Worm (Caenorhabditis elegans) whole organism, L4 larva: ENCODE data around the gene npr-37.

Experiments
- D1046.2 ChIP-seq: fragments of 200-800 bp; sonication (Bioruptor generic); IDR thresholded peaks from 2 replicates; pipeline ENCODE4 v1.3.6; 2022; ENCODE audit warnings: missing genetic modification characterization, missing compliant biosample characterization
- dmd-8 ChIP-seq: fragments of 200-800 bp; sonication (Bioruptor generic); IDR thresholded peaks from 2 replicates; pipeline ENCODE4 v1.3.6; 2022; ENCODE audit warnings: missing genetic modification characterization, missing compliant biosample characterization
- fkh-10 ChIP-seq: fragments of 150-350 bp; optimal IDR thresholded peaks from 2 replicates; lab custom pipeline; 2014; ENCODE audit warnings: missing biosample characterization, missing genetic modification reagents, missing genetic modification characterization
- lin-39 ChIP-seq: fragments of 150-350 bp; optimal IDR thresholded peaks from 2 replicates; lab custom pipeline; 2014; ENCODE audit warnings: missing biosample characterization, missing genetic modification reagents, missing genetic modification characterization
- madf-5 ChIP-seq, 2 experiments: fragments of 200-800 bp; sonication (Bioruptor generic); IDR thresholded peaks; 2 replicates each; pipeline ENCODE4 v1.3.6; 2022; ENCODE audit warnings: missing compliant biosample characterization in 2 of 2, missing genetic modification characterization in 2 of 2
- mes-2 ChIP-seq: sonication (generic microtip); optimal IDR thresholded peaks from 2 replicates; lab custom pipeline; 2016; ENCODE audit warnings: missing genotype, mild to moderate bottlenecking, missing genetic modification characterization, missing compliant biosample characterization; ENCODE audit not compliant: poor library complexity, severe bottlenecking
- nhr-11 ChIP-seq: fragments of 150-350 bp; optimal IDR thresholded peaks from 2 replicates; lab custom pipeline; 2014; ENCODE audit warnings: missing biosample characterization, missing genetic modification characterization
- nhr-77 ChIP-seq: fragments of 150-350 bp; optimal IDR thresholded peaks from 2 replicates; lab custom pipeline; 2014; ENCODE audit warnings: missing biosample characterization, missing genetic modification characterization
- snpc-1.2 ChIP-seq: fragments of 200-800 bp; sonication (Bioruptor generic); IDR thresholded peaks from 2 replicates; pipeline ENCODE4 v1.3.6; 2022; ENCODE audit warnings: missing genetic modification reagents, missing genetic modification characterization, missing compliant biosample characterization
- unc-39 ChIP-seq: sonication (generic microtip); optimal IDR thresholded peaks from 2 replicates; lab custom pipeline; 2017; ENCODE audit warnings: missing biosample characterization, missing genetic modification characterization
- zag-1 ChIP-seq: fragments of 150-350 bp; optimal IDR thresholded peaks from 2 replicates; lab custom pipeline; 2014; ENCODE audit warnings: missing biosample characterization, missing genetic modification characterization
- zip-11 ChIP-seq: fragments of 200-800 bp; sonication (Bioruptor generic); IDR thresholded peaks from 2 replicates; pipeline ENCODE4 v1.3.6; 2022; ENCODE audit warnings: missing genetic modification characterization, missing compliant biosample characterization

DNA sequence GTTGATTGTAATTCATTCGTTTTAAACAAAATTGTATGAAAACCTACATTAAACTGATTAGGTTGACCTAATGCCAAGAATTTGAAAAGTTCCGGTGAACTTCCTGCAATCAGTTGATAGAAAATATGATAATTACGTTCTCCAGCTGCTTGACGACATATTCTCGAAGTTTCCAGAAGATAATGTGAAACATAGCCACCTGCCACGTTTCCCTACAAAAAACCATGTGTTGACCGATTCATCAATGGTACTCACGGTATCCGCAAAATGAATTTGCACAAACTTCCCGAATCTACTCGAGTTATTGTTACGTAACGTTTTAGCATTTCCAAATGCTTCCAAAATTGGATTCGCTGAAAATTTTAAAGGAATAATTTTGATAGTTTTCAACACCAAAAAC lies 42.6 kb downstream of the npr-37 start:
- TF ChIP-seq D1046.2 (GFP tag; lab: Robert Waterston, UW) (no peak), madf-5 (GFP tag; IDR thresholded peaks at IDR 0.05; lab: Robert Waterston, UW) (no peak), nhr-11 (tag; lab: Kevin White, UChicago) (no peak), snpc-1.2 (no peak), nhr-77 (tag; lab: Kevin White, UChicago) (no peak), unc-39 (tag; lab: Kevin White, UChicago) (no peak), zip-11 (GFP tag; lab: Robert Waterston, UW) (no peak), mes-2 (no peak), dmd-8 (GFP tag; lab: Robert Waterston, UW) (no peak), zag-1 (tag; lab: Kevin White, UChicago) (no peak), fkh-10 (GFP tag; lab: Kevin White, UChicago) (no peak), lin-39 (tag; lab: Kevin White, UChicago) (no peak)
